Worm (Caenorhabditis elegans) whole organism, L4/young adult: ENCODE results near the gene hlh-34.

Experiments
- W03F9.2 ChIP-seq: fragments of 150-350 bp; optimal IDR thresholded peaks from 2 replicates; lab custom pipeline; 2014; ENCODE audit warnings: missing biosample characterization, missing genetic modification characterization
- dao-5 ChIP-seq: sonication (generic microtip); optimal IDR thresholded peaks from 2 replicates; lab custom pipeline; 2016; ENCODE audit warnings: missing genotype, missing genetic modification characterization, moderate library complexity, missing compliant biosample characterization
- him-1 ChIP-seq: sonication (generic microtip); optimal IDR thresholded peaks from 2 replicates; lab custom pipeline; 2016; ENCODE audit warnings: missing genotype, missing genetic modification reagents, missing genetic modification characterization, missing compliant biosample characterization

- TF ChIP-seq him-1 (tag; lab: Kevin White, UChicago) (no peak), dao-5 (tag; lab: Kevin White, UChicago) (no peak), W03F9.2 (no peak)
Observed at ce11 chrV:13736147-13736546, 29.0 kb upstream of the hlh-34 start, which contains the start of gene F35E12.6.
